Fruit fly (Drosophila melanogaster): ENCODE measurements around the gene CG13933.

Gene CG13933

dm6 chr3L:1774713-1775648, at the start of gene CG13933, which contains the start of gene PolD2 (continued):
- TF ChIP-seq vfl (GFP tag; optimal IDR thresholded peaks at IDR 0.05) (peak; percentile 67), CG15479 (GFP tag; optimal IDR thresholded peaks at IDR 0.05) (peak; percentile 33), Poxn (GFP tag; IDR thresholded peaks at IDR 0.05) (peak; percentile 91), sisA (GFP tag; IDR thresholded peaks at IDR 0.05) (peak; percentile 99), Pdp1 (GFP tag; optimal IDR thresholded peaks at IDR 0.05) (peak; percentile 78 to 83), nerfin-2 (GFP tag; IDR thresholded peaks at IDR 0.05; ENCODE audit: partially characterized antibody) (peak; percentile 95), az2 (GFP tag; optimal IDR thresholded peaks at IDR 0.05) (peak; percentile 98), Drgx (GFP tag; IDR thresholded peaks at IDR 0.05) (peak; percentile 96), eyg (GFP tag; optimal IDR thresholded peaks at IDR 0.05) (no peak), zf30C (GFP tag; optimal IDR thresholded peaks at IDR 0.05) (no peak), CG7928 (GFP tag; optimal IDR thresholded peaks at IDR 0.05) (peak; percentile 60), CG17912 (GFP tag; optimal IDR thresholded peaks at IDR 0.05) (peak; percentile 85), org-1 (GFP tag; optimal IDR thresholded peaks at IDR 0.05) (peak; percentile 88), sima (GFP tag; optimal IDR thresholded peaks at IDR 0.05) (peak; percentile 23), sna (GFP tag; IDR thresholded peaks at IDR 0.05; ENCODE audit: partially characterized antibody) (peak; percentile 80), sr (GFP tag; IDR thresholded peaks at IDR 0.05) (peak; percentile 48; the same call in 1 of the 3 replicates), CG2678 (tag; optimal IDR thresholded peaks at IDR 0.05) (peak; percentile 92), Vsx1 (GFP tag; optimal IDR thresholded peaks at IDR 0.05) (no peak), Trl (optimal IDR thresholded peaks at IDR 0.05) (no peak), Trl (GFP tag; optimal IDR thresholded peaks at IDR 0.05) (peak; percentile 64), grn (GFP tag; optimal IDR thresholded peaks at IDR 0.05) (no peak), CG15696 (tag; optimal IDR thresholded peaks at IDR 0.05) (peak; percentile 76), Chrac-16 (GFP tag; optimal IDR thresholded peaks at IDR 0.05) (peak; percentile 97), CG12659 (GFP tag; optimal IDR thresholded peaks at IDR 0.05) (peak; percentile 98), CG4730 (GFP tag; IDR thresholded peaks at IDR 0.05) (peak; percentile 94), CoRest (tag; optimal IDR thresholded peaks at IDR 0.05) (peak; percentile 99), gsb (GFP tag; IDR thresholded peaks at IDR 0.05) (peak; percentile 96), fd102C (GFP tag; optimal IDR thresholded peaks at IDR 0.05) (peak; percentile 52), CG12219 (GFP tag; optimal IDR thresholded peaks at IDR 0.05) (peak; percentile 93), lov (optimal IDR thresholded peaks at IDR 0.05) (no peak), lov (GFP tag; IDR thresholded peaks at IDR 0.05) (peak; percentile 98), CG4328 (GFP tag; optimal IDR thresholded peaks at IDR 0.05) (peak; percentile 20), unc-4 (GFP tag; IDR thresholded peaks at IDR 0.05; ENCODE audit: partially characterized antibody) (peak; percentile 64), Abd-B (GFP tag; optimal IDR thresholded peaks at IDR 0.05) (peak; percentile 98), lbe (GFP tag; optimal IDR thresholded peaks at IDR 0.05) (no peak), wdn (GFP tag; IDR thresholded peaks at IDR 0.05) (peak; percentile 97), aop (GFP tag; IDR thresholded peaks at IDR 0.05) (peak; percentile 94), CG34422 (GFP tag; IDR thresholded peaks at IDR 0.05) (peak; percentile 99), usp (GFP tag; optimal IDR thresholded peaks at IDR 0.05) (no peak), CG17829 (tag; optimal IDR thresholded peaks at IDR 0.05) (peak; percentile 97), run (tag; optimal IDR thresholded peaks at IDR 0.05) (peak; percentile 92), Fer1 (GFP tag; optimal IDR thresholded peaks at IDR 0.05) (no peak), B-H2 (GFP tag; optimal IDR thresholded peaks at IDR 0.05) (no peak), pho (GFP tag; optimal IDR thresholded peaks at IDR 0.05) (peak; percentile 69), CG4360 (GFP tag; IDR thresholded peaks at IDR 0.05) (peak; percentile 60; the same call in 1 of the 2 replicates), Xrp1 (GFP tag; IDR thresholded peaks at IDR 0.05) (peak; percentile 99), fd96Cb (tag; optimal IDR thresholded peaks at IDR 0.05) (peak; percentile 91), CG31388 (GFP tag; optimal IDR thresholded peaks at IDR 0.05) (peak; percentile 41), Dek (tag; optimal IDR thresholded peaks at IDR 0.05) (peak; percentile 97)
